Worm (Caenorhabditis elegans) whole organism, young adult: Measurements from ENCODE around the gene Y66H1A.8.

ENCODE experiments used
- B0019.2 ChIP-seq: fragments of 200-800 bp; sonication (Bioruptor generic); conservative IDR thresholded peaks from 2 replicates; pipeline ENCODE4 v1.3.6; 2022; ENCODE audit warnings: missing genetic modification reagents, missing genetic modification characterization, missing compliant biosample characterization
- D2030.7 ChIP-seq: fragments of 200-800 bp; sonication (Bioruptor generic); IDR thresholded peaks from 2 replicates; pipeline ENCODE4 v1.3.6; 2022; ENCODE audit warnings: missing genetic modification reagents, missing genetic modification characterization, missing compliant biosample characterization
- F37B4.10 ChIP-seq: fragments of 200-800 bp; sonication (Bioruptor generic); IDR thresholded peaks from 2 replicates; pipeline ENCODE4 v1.3.6; 2022; ENCODE audit warnings: missing genetic modification characterization, missing compliant biosample characterization
- F39B2.1 ChIP-seq: fragments of 200-800 bp; sonication (Bioruptor generic); IDR thresholded peaks from 2 replicates; pipeline ENCODE4 v1.3.6; 2022; ENCODE audit warnings: missing genetic modification reagents, missing genetic modification characterization, missing compliant biosample characterization
- F57C9.4 ChIP-seq: sonication (generic microtip); optimal IDR thresholded peaks from 2 replicates; lab custom pipeline; 2017; ENCODE audit warnings: mild to moderate bottlenecking, missing genetic modification characterization, missing compliant biosample characterization
- K11D2.4 ChIP-seq: fragments of 200-800 bp; sonication (Bioruptor generic); IDR thresholded peaks from 2 replicates; pipeline ENCODE4 v1.3.6; 2022; ENCODE audit warnings: missing genetic modification reagents, missing genetic modification characterization, missing compliant biosample characterization
- ama-1 ChIP-seq, 3 experiments: fragments of 150-350 bp in 1 of 3; sonication (generic microtip) in 2 of 3; optimal IDR thresholded peaks; 2 replicates each; lab custom pipeline; 2014 to 2018; ENCODE audit warnings: missing biosample characterization in 2 of 3, missing genetic modification characterization in 2 of 3, missing genetic modification reagents in 2 of 3
- atf-7 ChIP-seq: sonication (generic microtip); optimal IDR thresholded peaks from 2 replicates; lab custom pipeline; 2017; ENCODE audit warnings: mild to moderate bottlenecking, missing genetic modification characterization, missing compliant biosample characterization
- bed-1 ChIP-seq: fragments of 200-800 bp; sonication (Bioruptor generic); IDR thresholded peaks from 2 replicates; pipeline ENCODE4 v1.3.6; 2022; ENCODE audit warnings: missing genetic modification reagents, missing genetic modification characterization, missing compliant biosample characterization
- ceh-58 ChIP-seq: fragments of 200-800 bp; sonication (Bioruptor generic); IDR thresholded peaks from 2 replicates; pipeline ENCODE4 v1.3.6; 2022; ENCODE audit warnings: missing genetic modification characterization, missing compliant biosample characterization
- chd-7 ChIP-seq: sonication (generic microtip); optimal IDR thresholded peaks from 2 replicates; lab custom pipeline; 2016; ENCODE audit warnings: mild to moderate bottlenecking, missing genetic modification characterization, moderate library complexity, missing compliant biosample characterization
- die-1 ChIP-seq: sonication (generic microtip); optimal IDR thresholded peaks from 2 replicates; lab custom pipeline; 2016; ENCODE audit warnings: missing genotype, mild to moderate bottlenecking, missing genetic modification characterization, missing compliant biosample characterization
- dpff-1 ChIP-seq: sonication (generic microtip); optimal IDR thresholded peaks from 2 replicates; lab custom pipeline; 2017; ENCODE audit warnings: mild to moderate bottlenecking, missing genetic modification characterization, missing compliant biosample characterization
- egl-44 ChIP-seq: fragments of 200-800 bp; sonication (Bioruptor generic); IDR thresholded peaks from 2 replicates; pipeline ENCODE4 v1.3.6; 2022; ENCODE audit warnings: missing genetic modification reagents, missing genetic modification characterization, missing compliant biosample characterization
- ekl-4 ChIP-seq: fragments of 200-800 bp; sonication (Bioruptor generic); IDR thresholded peaks from 2 replicates; pipeline ENCODE4 v1.3.6; 2022; ENCODE audit warnings: missing genetic modification reagents, missing genetic modification characterization, missing compliant biosample characterization
- fkh-3 ChIP-seq: sonication (generic microtip); optimal IDR thresholded peaks from 2 replicates; lab custom pipeline; 2016; ENCODE audit warnings: mild to moderate bottlenecking, missing genetic modification characterization, missing compliant biosample characterization
- hsf-1 ChIP-seq: fragments of 200-800 bp; sonication (Bioruptor generic); IDR thresholded peaks from 2 replicates; pipeline ENCODE4 v1.3.6; 2022; ENCODE audit warnings: missing genetic modification reagents, missing genetic modification characterization, missing compliant biosample characterization
- let-526 ChIP-seq: fragments of 200-800 bp; sonication (Bioruptor generic); IDR thresholded peaks from 2 replicates; pipeline ENCODE4 v1.3.6; 2022; ENCODE audit warnings: missing genetic modification reagents, missing genetic modification characterization, missing compliant biosample characterization
- lin-26 ChIP-seq: fragments of 200-800 bp; sonication (Bioruptor generic); IDR thresholded peaks from 2 replicates; pipeline ENCODE4 v1.3.6; 2022; ENCODE audit warnings: missing genetic modification reagents, missing genetic modification characterization, missing compliant biosample characterization
- lin-40 ChIP-seq: sonication (generic microtip); optimal IDR thresholded peaks from 2 replicates; lab custom pipeline; 2016; ENCODE audit warnings: missing genetic modification characterization, mild to moderate bottlenecking, missing compliant biosample characterization, missing genotype, missing genetic modification reagents
- lsl-1 ChIP-seq: fragments of 200-800 bp; sonication (Bioruptor generic); optimal IDR thresholded peaks from 2 replicates; lab custom pipeline; 2018; ENCODE audit warnings: mild to moderate bottlenecking, missing genetic modification characterization, moderate library complexity, missing compliant biosample characterization
- madf-8 ChIP-seq: fragments of 200-800 bp; sonication (Bioruptor generic); conservative IDR thresholded peaks from 2 replicates; pipeline ENCODE4 v1.3.6; 2022; ENCODE audit warnings: missing genetic modification reagents, missing genetic modification characterization, missing compliant biosample characterization
- mel-28 ChIP-seq: sonication (generic microtip); optimal IDR thresholded peaks from 2 replicates; lab custom pipeline; 2016; ENCODE audit warnings: borderline replicate concordance, mild to moderate bottlenecking, missing genetic modification characterization, missing compliant biosample characterization
- mes-4 ChIP-seq: sonication (generic microtip); optimal IDR thresholded peaks from 2 replicates; lab custom pipeline; 2016; ENCODE audit warnings: missing genotype, missing genetic modification characterization, missing compliant biosample characterization
- nfya-1 ChIP-seq: sonication (generic microtip); optimal IDR thresholded peaks from 2 replicates; lab custom pipeline; 2017; ENCODE audit warnings: antibody characterized with exemption, missing compliant biosample characterization, missing genetic modification characterization, borderline replicate concordance; ENCODE audit not compliant: insufficient read depth
- pbrm-1 ChIP-seq: fragments of 200-800 bp; sonication (Bioruptor generic); IDR thresholded peaks from 2 replicates; pipeline ENCODE4 v1.3.6; 2022; ENCODE audit warnings: missing genetic modification reagents, missing genetic modification characterization, missing compliant biosample characterization
- snpc-1.1 ChIP-seq: sonication (generic microtip); optimal IDR thresholded peaks from 2 replicates; lab custom pipeline; 2017; ENCODE audit warnings: missing genetic modification characterization, mild to moderate bottlenecking, missing compliant biosample characterization, antibody characterized with exemption, moderate library complexity, missing genotype, missing genetic modification reagents; ENCODE audit not compliant: insufficient read depth
- snpc-4 ChIP-seq, 5 experiments: fragments of 150-350 bp in 1 of 5; sonication (generic microtip) in 4 of 5; optimal IDR thresholded peaks; 2 replicates each; lab custom pipeline; 2014 to 2018; ENCODE audit warnings: missing genetic modification characterization in 5 of 5, missing biosample characterization in 3 of 5, antibody characterized with exemption in 2 of 5, mild to moderate bottlenecking in 2 of 5, missing compliant biosample characterization in 2 of 5, missing genotype in 2 of 5, moderate library complexity in 2 of 5, missing genetic modification reagents in 1 of 5
- sptf-2 ChIP-seq: fragments of 200-800 bp; sonication (Bioruptor generic); optimal IDR thresholded peaks from 2 replicates; lab custom pipeline; 2018; ENCODE audit warnings: mild to moderate bottlenecking, missing genetic modification characterization, missing compliant biosample characterization
- tbx-9 ChIP-seq: sonication (generic microtip); optimal IDR thresholded peaks from 2 replicates; lab custom pipeline; 2016; ENCODE audit warnings: borderline replicate concordance, missing genetic modification characterization, inconsistent platforms, missing compliant biosample characterization
- unc-130 ChIP-seq: sonication (generic microtip); optimal IDR thresholded peaks from 2 replicates; lab custom pipeline; 2016; ENCODE audit warnings: missing genetic modification reagents, missing genetic modification characterization, missing compliant biosample characterization
- unc-62 ChIP-seq: fragments of 150-350 bp; optimal IDR thresholded peaks from 2 replicates; lab custom pipeline; 2014; ENCODE audit warnings: missing biosample characterization, missing genetic modification reagents, missing genetic modification characterization
- zfh-2 ChIP-seq: fragments of 200-800 bp; sonication (Bioruptor generic); conservative IDR thresholded peaks from 2 replicates; pipeline ENCODE4 v1.3.6; 2022; ENCODE audit warnings: missing genetic modification reagents, missing genetic modification characterization, missing compliant biosample characterization
- zim-3 ChIP-seq: sonication (generic microtip); optimal IDR thresholded peaks from 2 replicates; lab custom pipeline; 2017; ENCODE audit warnings: mild to moderate bottlenecking, missing genetic modification characterization, moderate library complexity, missing compliant biosample characterization
- ztf-22 ChIP-seq: fragments of 200-800 bp; sonication (Bioruptor generic); optimal IDR thresholded peaks from 2 replicates; lab custom pipeline; 2018; ENCODE audit warnings: mild to moderate bottlenecking, missing genetic modification characterization, moderate library complexity, missing compliant biosample characterization
- ztf-25 ChIP-seq: fragments of 200-800 bp; sonication (Bioruptor generic); IDR thresholded peaks from 2 replicates; pipeline ENCODE4 v1.3.6; 2022; ENCODE audit warnings: missing genetic modification reagents, missing genetic modification characterization, missing compliant biosample characterization
- ztf-28 ChIP-seq: fragments of 200-800 bp; sonication (Bioruptor generic); IDR thresholded peaks from 2 replicates; pipeline ENCODE4 v1.3.6; 2022; ENCODE audit warnings: missing genetic modification reagents, missing genetic modification characterization, missing compliant biosample characterization

The Y66H1A.8 gene

ce11 chrIV:467291-467690, 12.6 kb upstream of the Y66H1A.8 start:
- TF ChIP-seq atf-7, result no peak
- TF ChIP-seq B0019.2 (GFP tag; lab: Robert Waterston, UW), result no peak
- TF ChIP-seq nfya-1 (tag; lab: Kevin White, UChicago), result no peak
- no peak for TF ChIP-seq F37B4.10 (GFP tag; lab: Robert Waterston, UW)
- no peak for TF ChIP-seq mes-4 (tag; lab: Kevin White, UChicago)
- no peak for TF ChIP-seq lin-26
- no peak for TF ChIP-seq ztf-25 (GFP tag; lab: Robert Waterston, UW)
- no peak for TF ChIP-seq snpc-1.1 (tag; lab: Kevin White, UChicago)
- no peak for TF ChIP-seq dpff-1 (tag; lab: Kevin White, UChicago)
- TF ChIP-seq, all 124 proteins: peak for 0

- no peak for TF ChIP-seq let-526 (GFP tag; lab: Robert Waterston, UW)
- no peak for TF ChIP-seq snpc-1.1 (tag; lab: Kevin White, UChicago)
- TF ChIP-seq D2030.7 (GFP tag; lab: Robert Waterston, UW), result no peak
- no peak for TF ChIP-seq ztf-28 (GFP tag; lab: Robert Waterston, UW)
- TF ChIP-seq bed-1 (GFP tag; lab: Robert Waterston, UW), result no peak
- TF ChIP-seq ekl-4 (GFP tag; lab: Robert Waterston, UW), result no peak
- TF ChIP-seq F57C9.4 (tag; lab: Kevin White, UChicago), result no peak
- TF ChIP-seq B0019.2 (GFP tag; lab: Robert Waterston, UW), result no peak
- no peak for TF ChIP-seq ama-1 (optimal IDR thresholded peaks at IDR 0.05; lab: Kevin White, UChicago)
- no peak for TF ChIP-seq ama-1 (GFP tag; optimal IDR thresholded peaks at IDR 0.05; lab: Kevin White, UChicago)
- TF ChIP-seq ztf-22 (GFP tag; lab: Kevin White, UChicago), result no peak
- TF ChIP-seq sptf-2 (GFP tag; lab: Kevin White, UChicago), result no peak
- TF ChIP-seq madf-8 (GFP tag; lab: Robert Waterston, UW), result no peak
- no peak for TF ChIP-seq zfh-2
- TF ChIP-seq F39B2.1 (GFP tag; lab: Robert Waterston, UW), result no peak
- no peak for TF ChIP-seq hsf-1 (GFP tag; lab: Robert Waterston, UW)
- TF ChIP-seq lin-40 (tag; lab: Kevin White, UChicago), result no peak
- no peak for TF ChIP-seq lsl-1
Observed at ce11 chrIV:466569-466968, 11.9 kb upstream of the Y66H1A.8 start.

- no peak for TF ChIP-seq unc-62 (GFP tag; lab: Kevin White, UChicago)
- peak; percentile 80 for TF ChIP-seq zfh-2
- no peak for TF ChIP-seq mel-28 (tag; lab: Kevin White, UChicago)
- TF ChIP-seq fkh-3, result no peak
- TF ChIP-seq zim-3 (tag; lab: Kevin White, UChicago), result no peak
- no peak for TF ChIP-seq hsf-1 (GFP tag; lab: Robert Waterston, UW)
- TF ChIP-seq die-1 (tag; lab: Kevin White, UChicago), result no peak
- no peak for TF ChIP-seq snpc-4 (GFP tag; optimal IDR thresholded peaks at IDR 0.05; lab: Kevin White, UChicago)
- peak in 3 of 4 experiments; percentile 6 to 82 (median 38) for TF ChIP-seq snpc-4 (tag; optimal IDR thresholded peaks at IDR 0.05; lab: Kevin White, UChicago)
- TF ChIP-seq lin-26, result no peak
- TF ChIP-seq mes-4 (tag; lab: Kevin White, UChicago), result no peak
- no peak for TF ChIP-seq unc-130 (GFP tag; lab: Kevin White, UChicago)
- peak; percentile 56 for TF ChIP-seq snpc-1.1 (tag; lab: Kevin White, UChicago)
- no peak for TF ChIP-seq egl-44 (GFP tag; lab: Robert Waterston, UW)
- no peak for TF ChIP-seq pbrm-1 (GFP tag; lab: Robert Waterston, UW)
- no peak for TF ChIP-seq chd-7 (tag; lab: Kevin White, UChicago)
- 0 out of 2 replicates have a peak, but pooled peaks have one; percentile 50 for TF ChIP-seq K11D2.4 (GFP tag; lab: Robert Waterston, UW)
- no peak for TF ChIP-seq ceh-58 (GFP tag; lab: Robert Waterston, UW)
- TF ChIP-seq ztf-28 (GFP tag; lab: Robert Waterston, UW), result 0 out of 2 replicates have a peak, but pooled peaks have one; percentile 43
- no peak for TF ChIP-seq tbx-9
Observed at ce11 chrIV:462050-462449, 7.3 kb upstream of the Y66H1A.8 start.
